Worm (Caenorhabditis elegans) whole organism, midembryonic: Measurements from ENCODE around the gene anmt-1.

Experiments
- T22C8.4 ChIP-seq: fragments of 200-800 bp; sonication (Bioruptor generic); IDR thresholded peaks from 2 replicates; pipeline ENCODE4 v1.3.6; 2022; ENCODE audit warnings: missing genetic modification characterization, missing compliant biosample characterization
- cog-1 ChIP-seq: sonication (generic microtip); optimal IDR thresholded peaks from 2 replicates; lab custom pipeline; 2016; ENCODE audit warnings: missing genetic modification characterization, missing compliant biosample characterization
- flt-1 ChIP-seq: fragments of 200-800 bp; sonication (Bioruptor generic); IDR thresholded peaks from 2 replicates; pipeline ENCODE4 v1.3.6; 2022; ENCODE audit warnings: missing genetic modification characterization, missing compliant biosample characterization
- klf-2 ChIP-seq: fragments of 200-800 bp; sonication (Bioruptor generic); conservative IDR thresholded peaks from 2 replicates; pipeline ENCODE4 v1.3.6; 2022; ENCODE audit warnings: missing genetic modification reagents, missing genetic modification characterization, missing compliant biosample characterization
- med-1 ChIP-seq: sonication (generic microtip); optimal IDR thresholded peaks from 2 replicates; lab custom pipeline; 2017; ENCODE audit warnings: missing genetic modification characterization, mild to moderate bottlenecking, missing compliant biosample characterization, antibody characterized with exemption, missing genetic modification reagents; ENCODE audit not compliant: insufficient read depth
- ref-1 ChIP-seq: fragments of 200-800 bp; sonication (Bioruptor generic); conservative IDR thresholded peaks from 2 replicates; pipeline ENCODE4 v1.3.6; 2022; ENCODE audit warnings: missing genetic modification reagents, missing genetic modification characterization, missing compliant biosample characterization
- tab-1 ChIP-seq: fragments of 200-800 bp; sonication (Bioruptor generic); IDR thresholded peaks from 2 replicates; pipeline ENCODE4 v1.3.6; 2022; ENCODE audit warnings: missing genetic modification characterization, missing compliant biosample characterization
- ztf-23 ChIP-seq: fragments of 200-800 bp; sonication (Bioruptor generic); IDR thresholded peaks from 2 replicates; pipeline ENCODE4 v1.3.6; 2022; ENCODE audit warnings: missing genetic modification reagents, missing genetic modification characterization, missing compliant biosample characterization
- ztf-29 ChIP-seq: fragments of 200-800 bp; sonication (Bioruptor generic); IDR thresholded peaks from 2 replicates; pipeline ENCODE4 v1.3.6; 2022; ENCODE audit warnings: missing genetic modification reagents, missing genetic modification characterization, missing compliant biosample characterization

DNA sequence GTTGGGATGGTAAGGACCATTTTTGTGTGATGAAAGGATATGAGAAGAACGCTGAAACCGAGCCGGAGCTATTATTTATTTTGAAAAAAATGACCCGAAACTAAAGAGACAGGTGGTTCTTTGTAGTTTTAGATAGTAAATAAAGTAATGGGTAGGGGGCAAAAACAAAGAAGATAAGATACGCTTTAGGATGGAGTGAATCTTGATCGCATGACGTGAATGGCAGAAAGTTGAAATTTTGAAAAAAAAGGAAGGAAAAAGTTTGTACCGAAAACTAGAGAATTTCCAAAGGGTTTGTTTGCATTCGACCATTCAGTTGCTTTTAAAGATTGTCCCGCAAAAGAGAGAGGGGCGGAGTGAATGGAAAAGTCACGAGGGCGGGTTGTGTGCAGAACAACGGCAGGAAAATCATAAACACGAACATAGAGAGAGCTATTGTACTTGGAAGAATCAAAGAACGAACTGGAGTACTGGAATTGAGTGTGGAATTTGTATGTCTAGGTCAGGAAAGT, 30.7 kb upstream of the anmt-1 start, which contains the start of gene F22B7.9:
- TF ChIP-seq med-1 (GFP tag; lab: Kevin White, UChicago) = no peak
- no peak for TF ChIP-seq T22C8.4 (GFP tag; lab: Robert Waterston, UW)
- no peak for TF ChIP-seq tab-1
- TF ChIP-seq cog-1 (tag; lab: Kevin White, UChicago) = no peak
- no peak for TF ChIP-seq klf-2 (GFP tag; lab: Robert Waterston, UW)
- no peak for TF ChIP-seq ztf-29
- no peak for TF ChIP-seq ref-1 (GFP tag; lab: Robert Waterston, UW)
- no peak for TF ChIP-seq ztf-23
- TF ChIP-seq flt-1 (GFP tag; lab: Robert Waterston, UW) = no peak
